Worm (Caenorhabditis elegans): ENCODE measurements around the gene K08D8.1.

The K08D8.1 gene

DNA sequence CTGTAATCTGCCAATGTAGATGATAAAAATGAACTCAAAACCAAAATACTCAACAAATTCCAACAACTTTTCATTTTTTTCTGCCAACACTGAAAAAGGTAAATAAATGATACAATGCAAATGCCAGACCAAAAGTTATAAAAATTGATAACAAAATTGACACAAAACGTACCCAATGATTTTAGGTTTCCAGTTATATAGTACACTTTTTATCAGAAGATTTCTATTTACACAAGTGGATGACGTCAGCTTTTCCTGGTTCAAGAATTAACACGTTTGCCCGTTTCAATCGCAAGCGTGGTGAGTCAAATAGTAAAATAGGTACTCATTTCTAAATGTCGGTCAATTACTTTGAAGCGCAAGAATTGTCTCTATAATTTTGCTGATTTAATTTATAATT is 12.7 kb upstream of the K08D8.1 start, which contains the start of gene ZK896.5:
Gene ZK896.5, minus strand, starts transcription at position 89 of the 400 bp plus-strand sequence.
- TF ChIP-seq nhr-232 (tag; optimal IDR thresholded peaks at IDR 0.05): no peak
- peak; percentile 3 for TF ChIP-seq elt-2 (tag; optimal IDR thresholded peaks at IDR 0.05)

DNA sequence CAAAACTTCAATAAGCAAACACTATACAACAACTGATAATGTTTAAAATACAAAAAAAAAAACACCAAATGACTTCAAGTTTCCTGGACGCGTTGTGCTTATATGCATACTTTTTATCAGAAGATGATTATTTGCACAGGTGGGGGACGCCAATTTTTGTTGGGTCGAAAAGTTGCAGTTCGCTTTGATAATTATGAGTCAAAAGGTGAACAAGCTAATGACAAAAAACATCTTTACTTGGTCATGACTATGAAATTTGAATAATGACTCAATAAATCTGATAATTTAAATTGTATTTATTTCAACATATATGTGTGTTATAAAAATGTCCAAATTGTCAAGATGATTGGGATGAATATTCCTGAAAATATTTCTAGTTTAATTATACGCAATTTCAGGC is 9.1 kb upstream of the K08D8.1 start, which contains the start of gene ZK896.4:
Gene ZK896.4, minus strand, starts transcription at position 101 of the 400 bp plus-strand sequence.
- TF ChIP-seq ceh-22 (tag; optimal IDR thresholded peaks at IDR 0.05): no peak
- TF ChIP-seq dmd-4 (tag; optimal IDR thresholded peaks at IDR 0.05; ENCODE audit: borderline replicate concordance): no peak
- TF ChIP-seq ceh-24 (tag; optimal IDR thresholded peaks at IDR 0.05): no peak
- no peak for TF ChIP-seq hlh-13 (GFP tag; optimal IDR thresholded peaks at IDR 0.05)
- no peak for TF ChIP-seq zip-5 (tag; optimal IDR thresholded peaks at IDR 0.05)
- no peak for TF ChIP-seq elt-2 (tag; optimal IDR thresholded peaks at IDR 0.05)
- no peak for TF ChIP-seq ceh-14 (tag; optimal IDR thresholded peaks at IDR 0.05)
- TF ChIP-seq pha-2 (tag; optimal IDR thresholded peaks at IDR 0.05): no peak
- no peak for TF ChIP-seq unc-42 (tag; optimal IDR thresholded peaks at IDR 0.05)
- TF ChIP-seq hlh-8 (tag; optimal IDR thresholded peaks at IDR 0.05): no peak
- no peak for TF ChIP-seq ttx-3 (tag; optimal IDR thresholded peaks at IDR 0.05)
- no peak for TF ChIP-seq dve-1 (tag; optimal IDR thresholded peaks at IDR 0.05)
- no peak for TF ChIP-seq mec-3 (tag; optimal IDR thresholded peaks at IDR 0.05; ENCODE audit: borderline replicate concordance)
- TF ChIP-seq pha-4 (tag; optimal IDR thresholded peaks at IDR 0.05): no peak
- TF ChIP-seq T23F11.4 (GFP tag; optimal IDR thresholded peaks at IDR 0.05): no peak

DNA sequence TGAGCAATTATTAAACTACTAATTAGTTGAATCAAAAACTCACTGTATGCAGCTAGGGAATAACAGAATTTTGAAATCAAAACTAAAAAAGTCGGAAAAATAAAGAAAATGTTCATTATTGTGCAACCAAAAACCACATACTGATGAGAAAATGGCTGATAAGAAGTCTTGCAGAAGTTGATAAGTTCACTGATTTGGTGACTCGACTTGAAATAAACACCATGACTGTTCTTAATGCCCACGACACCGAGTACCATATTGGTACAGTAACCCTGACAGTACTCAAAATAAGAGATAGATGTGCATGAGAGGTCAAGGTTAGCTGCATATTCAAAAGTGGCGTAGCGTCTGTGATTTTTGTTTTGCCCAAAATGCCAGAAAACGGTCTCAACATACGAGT is 6.3 kb upstream of the K08D8.1 start:
- no peak for TF ChIP-seq elt-2 (tag; optimal IDR thresholded peaks at IDR 0.05)
- no peak for TF ChIP-seq ceh-6 (GFP tag; optimal IDR thresholded peaks at IDR 0.05)
- TF ChIP-seq C08G9.2 (tag; optimal IDR thresholded peaks at IDR 0.05): no peak
- no peak for TF ChIP-seq ama-1 (optimal IDR thresholded peaks at IDR 0.05)
- no peak for TF ChIP-seq gmeb-2 (tag; optimal IDR thresholded peaks at IDR 0.05)
- TF ChIP-seq ceh-34 (tag; optimal IDR thresholded peaks at IDR 0.05): no peak
- no peak for TF ChIP-seq odd-2 (tag; optimal IDR thresholded peaks at IDR 0.05)
- no peak for TF ChIP-seq hlh-15 (tag; optimal IDR thresholded peaks at IDR 0.05)
- TF ChIP-seq nfya-1 (tag; optimal IDR thresholded peaks at IDR 0.05): no peak
- TF ChIP-seq elt-4 (tag; optimal IDR thresholded peaks at IDR 0.05): no peak
- TF ChIP-seq ets-4 (tag; optimal IDR thresholded peaks at IDR 0.05): no peak

DNA sequence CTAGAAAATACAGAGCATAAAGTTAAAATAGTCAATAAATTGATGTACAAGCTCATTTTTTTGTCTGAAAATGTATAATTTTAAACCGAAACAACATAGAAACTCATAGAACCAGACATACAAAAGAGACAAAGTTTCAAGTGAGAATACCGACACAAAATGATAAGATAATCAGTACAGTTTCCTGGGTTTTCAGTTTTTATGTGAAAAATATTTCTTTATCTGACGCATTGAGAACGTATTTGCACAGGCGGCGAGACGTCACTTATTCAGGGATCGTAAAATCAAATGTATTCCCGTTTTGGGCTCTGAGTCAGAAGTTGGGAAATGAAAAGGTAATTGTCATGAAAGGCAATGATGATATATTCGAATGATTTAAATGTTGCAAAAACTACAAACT is 1.8 kb upstream of the K08D8.1 start, which contains the start of gene K08D8.6:
Gene K08D8.6, minus strand, starts transcription at position 64 of the 400 bp plus-strand sequence.
- TF ChIP-seq pha-2 (tag; optimal IDR thresholded peaks at IDR 0.05) (no peak), elt-2 (tag; optimal IDR thresholded peaks at IDR 0.05) (peak; percentile 4)

DNA sequence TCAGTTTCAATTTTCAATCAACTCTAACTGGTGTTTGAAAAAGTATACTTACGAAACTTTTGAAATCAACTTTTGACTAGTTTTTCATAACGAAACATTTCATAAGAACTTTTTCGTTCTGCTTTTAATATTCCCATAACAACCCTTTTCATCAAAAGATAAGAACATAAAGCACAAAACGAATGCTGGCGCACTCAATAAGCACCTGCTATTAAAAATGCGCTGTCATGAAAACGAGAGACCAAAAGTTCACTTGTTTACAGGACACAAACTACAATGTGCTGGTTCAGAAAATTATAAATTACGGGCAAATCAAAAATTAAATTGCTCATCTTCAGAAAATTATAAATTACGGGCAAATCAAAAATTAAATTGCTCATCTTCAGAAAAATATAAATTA is 1.2 kb upstream of the K08D8.1 start:
- no peak for TF ChIP-seq ceh-48 (tag; optimal IDR thresholded peaks at IDR 0.05)
- TF ChIP-seq fax-1 (tag; optimal IDR thresholded peaks at IDR 0.05): no peak
- no peak for TF ChIP-seq pax-1 (tag; optimal IDR thresholded peaks at IDR 0.05)
- TF ChIP-seq ceh-14 (tag; optimal IDR thresholded peaks at IDR 0.05): no peak
- TF ChIP-seq hlh-8 (tag; optimal IDR thresholded peaks at IDR 0.05): no peak
- no peak for TF ChIP-seq C38D4.7 (GFP tag; optimal IDR thresholded peaks at IDR 0.05)
- no peak for TF ChIP-seq ceh-18 (tag; optimal IDR thresholded peaks at IDR 0.05)
- TF ChIP-seq nfya-1 (tag; optimal IDR thresholded peaks at IDR 0.05): no peak
- TF ChIP-seq T23F11.4 (GFP tag; optimal IDR thresholded peaks at IDR 0.05): no peak
- no peak for TF ChIP-seq ztf-16 (tag; optimal IDR thresholded peaks at IDR 0.05)
- no peak for TF ChIP-seq sox-2 (GFP tag; IDR thresholded peaks at IDR 0.05)
- TF ChIP-seq Y22D7AL.16 (tag; optimal IDR thresholded peaks at IDR 0.05): no peak
- TF ChIP-seq unc-42 (tag; optimal IDR thresholded peaks at IDR 0.05): no peak
- no peak for TF ChIP-seq sox-4 (tag; optimal IDR thresholded peaks at IDR 0.05)
- TF ChIP-seq pat-9 (tag; optimal IDR thresholded peaks at IDR 0.05): no peak
- TF ChIP-seq unc-86 (tag; optimal IDR thresholded peaks at IDR 0.05): no peak
- TF ChIP-seq pqm-1 (tag; optimal IDR thresholded peaks at IDR 0.05): no peak

Measured in whole organism, late embryonic.